Fruit fly (Drosophila melanogaster): ENCODE results near the gene pins.

pins gene

dm6 chr3R:27604636-27605443 is 22.2 kb downstream of the pins start (continued):
- peak; percentile 12 for TF ChIP-seq CG6654 (GFP tag; optimal IDR thresholded peaks at IDR 0.05)
- 0 out of 3 replicates have a peak, but pooled peaks have one; percentile 22 for TF ChIP-seq zfh1 (GFP tag; IDR thresholded peaks at IDR 0.05)
- TF ChIP-seq CG14050 (GFP tag; IDR thresholded peaks at IDR 0.05): no peak
- no peak for TF ChIP-seq E2f2 (GFP tag; IDR thresholded peaks at IDR 0.05)
- TF ChIP-seq tio (GFP tag; optimal IDR thresholded peaks at IDR 0.05): no peak
- no peak for TF ChIP-seq CG34422 (GFP tag; IDR thresholded peaks at IDR 0.05)
- no peak for TF ChIP-seq hkb (optimal IDR thresholded peaks at IDR 0.05)
- TF ChIP-seq hkb (GFP tag; IDR thresholded peaks at IDR 0.05): no peak
- TF ChIP-seq CG33213 (GFP tag; optimal IDR thresholded peaks at IDR 0.05): no peak
- TF ChIP-seq CG1647 (GFP tag; optimal IDR thresholded peaks at IDR 0.05): no peak
- TF ChIP-seq CG16815 (GFP tag; optimal IDR thresholded peaks at IDR 0.05): peak; percentile 8
- TF ChIP-seq Drgx (GFP tag; IDR thresholded peaks at IDR 0.05): no peak; the same call in 1 of the 2 replicates
- TF ChIP-seq Oaz (GFP tag; IDR thresholded peaks at IDR 0.05): no peak
- TF ChIP-seq cwo (GFP tag; optimal IDR thresholded peaks at IDR 0.05): peak; percentile 7
- no peak for TF ChIP-seq en (GFP tag; optimal IDR thresholded peaks at IDR 0.05)
- no peak for TF ChIP-seq CG14014 (GFP tag; IDR thresholded peaks at IDR 0.05)
- no peak for TF ChIP-seq sna (GFP tag; IDR thresholded peaks at IDR 0.05; ENCODE audit: partially characterized antibody)
- peak; percentile 38 for TF ChIP-seq ATbp (GFP tag; optimal IDR thresholded peaks at IDR 0.05)
- no peak for TF ChIP-seq tup (GFP tag; optimal IDR thresholded peaks at IDR 0.05)
- TF ChIP-seq CG9876 (GFP tag; optimal IDR thresholded peaks at IDR 0.05): no peak
- TF ChIP-seq NfI (GFP tag; optimal IDR thresholded peaks at IDR 0.05): no peak
- TF ChIP-seq CG10321 (GFP tag; IDR thresholded peaks at IDR 0.05): no peak
- peak; percentile 10 for TF ChIP-seq CG8388 (GFP tag; optimal IDR thresholded peaks at IDR 0.05)
- TF ChIP-seq Ada2b (GFP tag; IDR thresholded peaks at IDR 0.05): no peak
- peak; percentile 53 for TF ChIP-seq CG7556 (GFP tag; optimal IDR thresholded peaks at IDR 0.05)
- TF ChIP-seq gt (GFP tag; IDR thresholded peaks at IDR 0.05): no peak
- no peak for TF ChIP-seq Deaf1 (tag; optimal IDR thresholded peaks at IDR 0.05)
- TF ChIP-seq Ets97D (GFP tag; optimal IDR thresholded peaks at IDR 0.05): no peak
- TF ChIP-seq dmrt99B (tag; optimal IDR thresholded peaks at IDR 0.05): peak; percentile 49
- no peak for TF ChIP-seq nau (GFP tag; optimal IDR thresholded peaks at IDR 0.05)
- no peak for TF ChIP-seq Fer1 (GFP tag; optimal IDR thresholded peaks at IDR 0.05)
- peak; percentile 45; the same call in 1 of the 3 replicates for TF ChIP-seq so (GFP tag; IDR thresholded peaks at IDR 0.05)
- TF ChIP-seq shn (GFP tag; optimal IDR thresholded peaks at IDR 0.05): peak; percentile 2
- peak; percentile 11 for TF ChIP-seq slou (GFP tag; optimal IDR thresholded peaks at IDR 0.05)
- no peak for TF ChIP-seq Dek (tag; optimal IDR thresholded peaks at IDR 0.05)
- TF ChIP-seq pfk (GFP tag; optimal IDR thresholded peaks at IDR 0.05): no peak
- TF ChIP-seq Lhr (GFP tag; optimal IDR thresholded peaks at IDR 0.05): no peak
- no peak for TF ChIP-seq CG13296 (GFP tag; optimal IDR thresholded peaks at IDR 0.05)
- TF ChIP-seq CG2678 (tag; optimal IDR thresholded peaks at IDR 0.05): peak; percentile 64
- no peak for TF ChIP-seq NC2β (GFP tag; optimal IDR thresholded peaks at IDR 0.05)
- TF ChIP-seq fd3F (GFP tag; optimal IDR thresholded peaks at IDR 0.05): no peak
- no peak for TF ChIP-seq gce (GFP tag; IDR thresholded peaks at IDR 0.05)
- TF ChIP-seq CG11504 (tag; optimal IDR thresholded peaks at IDR 0.05): peak; percentile 28
- no peak for TF ChIP-seq CG4404 (GFP tag; IDR thresholded peaks at IDR 0.05)
- TF ChIP-seq Awh (GFP tag; IDR thresholded peaks at IDR 0.05): no peak
- TF ChIP-seq dpn (GFP tag; optimal IDR thresholded peaks at IDR 0.05): peak in 1 of 2 experiments; percentile 25
- TF ChIP-seq CG7372 (GFP tag; IDR thresholded peaks at IDR 0.05): no peak
- TF ChIP-seq CG12236 (GFP tag; optimal IDR thresholded peaks at IDR 0.05): no peak
- no peak for TF ChIP-seq lbe (GFP tag; optimal IDR thresholded peaks at IDR 0.05)
- no peak for TF ChIP-seq hbn (GFP tag; IDR thresholded peaks at IDR 0.05; ENCODE audit: partially characterized antibody)

All from whole organism, embryonic.